Fruit fly (Drosophila melanogaster): Measurements from ENCODE around the gene mRpS6.

DNA sequence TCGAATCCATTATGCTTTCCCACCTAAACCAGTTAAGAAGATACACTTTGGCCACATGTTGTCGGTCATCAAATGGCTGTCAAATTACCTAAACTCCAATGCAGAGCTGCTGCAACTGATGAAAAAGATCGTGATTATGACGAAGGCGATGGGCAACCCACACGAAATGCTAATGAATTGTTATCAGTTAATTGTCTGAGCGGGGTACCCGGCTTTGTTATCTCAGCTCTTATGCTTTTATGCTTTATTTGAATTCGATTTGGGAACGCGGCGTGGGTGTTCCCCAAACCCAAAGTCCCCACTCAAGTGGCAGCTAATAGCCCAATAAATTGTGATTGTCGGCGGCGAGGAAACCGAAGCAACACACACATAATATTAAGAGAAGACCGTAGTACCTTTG lies 18.2 kb downstream of the mRpS6 start:
- no peak for TF ChIP-seq tj (GFP tag; optimal IDR thresholded peaks at IDR 0.05)
- no peak for TF ChIP-seq cic (GFP tag; optimal IDR thresholded peaks at IDR 0.05)
- TF ChIP-seq CG5204 (GFP tag; optimal IDR thresholded peaks at IDR 0.05) = no peak
- no peak for TF ChIP-seq CG11617 (GFP tag; optimal IDR thresholded peaks at IDR 0.05)
- no peak for TF ChIP-seq CG1620 (GFP tag; optimal IDR thresholded peaks at IDR 0.05)
- TF ChIP-seq cnc (optimal IDR thresholded peaks at IDR 0.05) = no peak
- TF ChIP-seq Clk (GFP tag; optimal IDR thresholded peaks at IDR 0.05) = no peak
- TF ChIP-seq CG7101 (tag; optimal IDR thresholded peaks at IDR 0.05) = no peak
- no peak for TF ChIP-seq Crg-1 (GFP tag; optimal IDR thresholded peaks at IDR 0.05)
- TF ChIP-seq CG12768 (GFP tag; optimal IDR thresholded peaks at IDR 0.05) = no peak
